Worm (Caenorhabditis elegans): ENCODE results near the gene col-138.

The col-138 gene

DNA sequence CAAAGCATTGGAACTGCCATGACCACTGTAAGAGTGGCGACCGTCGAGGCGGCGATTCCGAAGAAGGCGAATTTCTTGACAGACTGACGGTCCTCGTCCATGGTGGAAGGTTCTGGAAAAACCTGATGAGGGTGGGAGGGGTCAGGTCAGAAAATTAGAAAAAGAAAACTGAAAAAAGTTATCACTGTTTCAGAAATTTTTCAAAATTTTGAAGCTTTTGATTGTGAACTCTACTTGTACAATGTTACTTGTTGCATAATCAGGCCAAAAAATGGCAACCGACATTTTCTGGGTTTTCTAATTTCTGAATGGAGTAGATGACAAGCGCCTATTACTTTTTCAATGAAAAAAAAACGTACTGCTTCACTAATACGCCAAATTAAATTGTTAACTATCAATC, at the start of gene col-138:
col-138 (minus strand) TSS at position 101 of the 400 bp plus-strand sequence.
- TF ChIP-seq klf-2 (GFP tag; conservative IDR thresholded peaks at IDR 0.05) (no peak), ztf-23 (GFP tag; IDR thresholded peaks at IDR 0.05) (no peak), ztf-29 (GFP tag; IDR thresholded peaks at IDR 0.05) (no peak)

DNA sequence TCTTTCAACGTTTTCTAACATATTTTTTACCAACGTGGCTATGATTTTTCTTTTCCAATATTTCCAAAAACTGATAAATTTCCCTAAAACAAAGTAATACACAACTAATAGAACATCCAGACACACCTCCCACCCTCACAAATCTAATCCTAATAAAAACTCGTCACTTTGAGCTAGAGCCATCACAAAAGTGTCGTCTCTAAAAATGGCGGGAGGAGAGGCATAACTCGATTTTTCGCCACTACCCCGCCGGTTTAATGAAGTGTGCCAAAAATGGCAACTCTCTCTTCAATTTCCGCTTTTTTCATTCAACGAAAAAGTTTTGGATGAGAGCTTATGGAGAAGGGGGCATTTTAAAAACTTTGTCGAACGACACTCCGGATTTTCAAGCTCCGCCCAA, 49.4 kb upstream of the col-138 start:
- TF ChIP-seq ztf-29 (GFP tag; IDR thresholded peaks at IDR 0.05), result no peak
- TF ChIP-seq ztf-23 (GFP tag; IDR thresholded peaks at IDR 0.05), result no peak
- no peak for TF ChIP-seq T22C8.4 (GFP tag; IDR thresholded peaks at IDR 0.05)
- no peak for TF ChIP-seq med-1 (GFP tag; optimal IDR thresholded peaks at IDR 0.05; ENCODE audit: insufficient read depth)
- no peak for TF ChIP-seq ref-1 (GFP tag; conservative IDR thresholded peaks at IDR 0.05)
- TF ChIP-seq tab-1 (GFP tag; IDR thresholded peaks at IDR 0.05), result no peak
- no peak for TF ChIP-seq flt-1 (GFP tag; IDR thresholded peaks at IDR 0.05)
- TF ChIP-seq klf-2 (GFP tag; conservative IDR thresholded peaks at IDR 0.05), result no peak
- no peak for TF ChIP-seq cog-1 (tag; optimal IDR thresholded peaks at IDR 0.05)

DNA sequence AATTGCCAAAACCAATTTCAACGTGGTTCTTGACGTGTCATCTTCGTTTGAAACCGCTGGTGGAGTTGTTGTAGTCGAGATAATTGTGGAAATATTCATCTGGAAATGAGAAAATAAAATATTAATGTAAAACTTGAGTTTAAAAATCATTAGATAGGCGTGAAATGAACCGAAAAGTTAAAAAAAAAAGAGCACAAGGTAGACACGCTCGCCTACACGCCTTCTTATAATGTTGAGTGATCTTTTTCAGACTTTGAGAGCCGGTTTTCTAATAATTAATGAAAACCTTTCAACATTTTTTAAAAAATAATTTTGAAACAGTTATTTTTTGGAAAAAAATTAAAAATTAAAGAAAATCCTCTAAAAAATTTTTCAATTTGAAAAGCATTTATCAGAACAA, 47.4 kb upstream of the col-138 start, which contains the start of gene npr-32:
npr-32 (minus strand) TSS at position 101 of the 400 bp plus-strand sequence.
- TF ChIP-seq klf-2 (GFP tag; conservative IDR thresholded peaks at IDR 0.05) (no peak), ztf-23 (GFP tag; IDR thresholded peaks at IDR 0.05) (no peak), tab-1 (GFP tag; IDR thresholded peaks at IDR 0.05) (no peak), T22C8.4 (GFP tag; IDR thresholded peaks at IDR 0.05) (no peak), ztf-29 (GFP tag; IDR thresholded peaks at IDR 0.05) (no peak), ref-1 (GFP tag; conservative IDR thresholded peaks at IDR 0.05) (no peak), cog-1 (tag; optimal IDR thresholded peaks at IDR 0.05) (no peak)

ce11 chrIV:17223474-17223873, 39.9 kb upstream of the col-138 start, which contains the start of gene Y116A8B.4:
Gene Y116A8B.4, plus strand, starts transcription at chrIV:17223774.
- TF ChIP-seq ztf-29 (GFP tag; IDR thresholded peaks at IDR 0.05) (no peak), med-1 (GFP tag; optimal IDR thresholded peaks at IDR 0.05; ENCODE audit: insufficient read depth) (no peak), T22C8.4 (GFP tag; IDR thresholded peaks at IDR 0.05) (no peak), ztf-23 (GFP tag; IDR thresholded peaks at IDR 0.05) (no peak), flt-1 (GFP tag; IDR thresholded peaks at IDR 0.05) (no peak), cog-1 (tag; optimal IDR thresholded peaks at IDR 0.05) (no peak), klf-2 (GFP tag; conservative IDR thresholded peaks at IDR 0.05) (no peak), tab-1 (GFP tag; IDR thresholded peaks at IDR 0.05) (no peak), ref-1 (GFP tag; conservative IDR thresholded peaks at IDR 0.05) (no peak)

- TF ChIP-seq ztf-23 (GFP tag; IDR thresholded peaks at IDR 0.05) (no peak), ref-1 (GFP tag; conservative IDR thresholded peaks at IDR 0.05) (no peak), flt-1 (GFP tag; IDR thresholded peaks at IDR 0.05) (no peak), cog-1 (tag; optimal IDR thresholded peaks at IDR 0.05) (no peak), ztf-29 (GFP tag; IDR thresholded peaks at IDR 0.05) (no peak)
These were observed 32.5 kb upstream of the col-138 start, which contains the start of gene Y116A8B.1 for ce11 chrIV:17216048-17216447. Gene Y116A8B.1, plus strand, starts transcription at chrIV:17216348.

DNA sequence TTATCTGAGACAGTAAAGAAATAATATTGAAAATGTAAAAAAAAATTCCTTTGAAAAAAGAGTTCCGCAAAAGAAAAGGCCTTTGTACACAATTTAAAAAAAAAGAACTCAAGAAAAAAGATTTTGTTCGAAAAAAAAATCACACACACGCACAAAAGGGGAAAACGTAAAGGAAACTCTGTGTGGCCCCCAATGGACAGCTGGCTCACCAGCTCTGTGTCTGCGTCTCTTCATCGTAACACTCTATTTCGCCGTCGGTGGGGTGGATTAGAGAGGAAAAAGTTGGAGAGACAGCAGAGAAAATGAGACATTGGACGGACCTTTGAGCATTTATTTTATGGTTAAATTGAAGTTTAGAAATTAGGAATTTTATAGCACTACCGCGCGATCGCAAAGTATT, 31.5 kb upstream of the col-138 start:
- TF ChIP-seq med-1 (GFP tag; optimal IDR thresholded peaks at IDR 0.05; ENCODE audit: insufficient read depth) (no peak), klf-2 (GFP tag; conservative IDR thresholded peaks at IDR 0.05) (no peak), ref-1 (GFP tag; conservative IDR thresholded peaks at IDR 0.05) (no peak), cog-1 (tag; optimal IDR thresholded peaks at IDR 0.05) (no peak), T22C8.4 (GFP tag; IDR thresholded peaks at IDR 0.05) (no peak), tab-1 (GFP tag; IDR thresholded peaks at IDR 0.05) (no peak), ztf-29 (GFP tag; IDR thresholded peaks at IDR 0.05) (no peak), ztf-23 (GFP tag; IDR thresholded peaks at IDR 0.05) (no peak), flt-1 (GFP tag; IDR thresholded peaks at IDR 0.05) (no peak)

ce11 chrIV:17210754-17211153, 27.2 kb upstream of the col-138 start:
- TF ChIP-seq tab-1 (GFP tag; IDR thresholded peaks at IDR 0.05) (no peak), ztf-29 (GFP tag; IDR thresholded peaks at IDR 0.05) (no peak), ztf-23 (GFP tag; IDR thresholded peaks at IDR 0.05) (no peak), med-1 (GFP tag; optimal IDR thresholded peaks at IDR 0.05; ENCODE audit: insufficient read depth) (no peak), klf-2 (GFP tag; conservative IDR thresholded peaks at IDR 0.05) (no peak), cog-1 (tag; optimal IDR thresholded peaks at IDR 0.05) (no peak), ref-1 (GFP tag; conservative IDR thresholded peaks at IDR 0.05) (no peak), T22C8.4 (GFP tag; IDR thresholded peaks at IDR 0.05) (no peak), flt-1 (GFP tag; IDR thresholded peaks at IDR 0.05) (no peak)

DNA sequence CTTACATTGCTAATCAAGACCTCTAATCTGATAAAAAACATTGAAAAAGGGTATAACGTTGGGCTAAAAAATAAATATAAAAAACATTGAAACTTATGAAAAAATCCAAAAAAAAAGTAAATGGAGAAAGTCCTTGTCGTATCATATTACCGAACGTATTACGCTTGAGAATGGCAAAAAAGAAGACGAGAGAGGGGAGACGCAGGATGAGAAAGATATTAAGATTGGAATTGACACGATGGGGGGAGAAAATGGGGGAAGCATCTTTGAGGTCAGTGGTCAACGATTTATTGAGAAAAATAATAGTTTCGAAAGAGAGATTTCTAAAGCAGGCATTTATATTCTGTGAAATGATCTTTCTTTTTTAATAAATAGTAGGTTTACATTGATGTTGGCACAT, 25.8 kb upstream of the col-138 start:
- TF ChIP-seq ztf-29 (GFP tag; IDR thresholded peaks at IDR 0.05), result no peak

DNA sequence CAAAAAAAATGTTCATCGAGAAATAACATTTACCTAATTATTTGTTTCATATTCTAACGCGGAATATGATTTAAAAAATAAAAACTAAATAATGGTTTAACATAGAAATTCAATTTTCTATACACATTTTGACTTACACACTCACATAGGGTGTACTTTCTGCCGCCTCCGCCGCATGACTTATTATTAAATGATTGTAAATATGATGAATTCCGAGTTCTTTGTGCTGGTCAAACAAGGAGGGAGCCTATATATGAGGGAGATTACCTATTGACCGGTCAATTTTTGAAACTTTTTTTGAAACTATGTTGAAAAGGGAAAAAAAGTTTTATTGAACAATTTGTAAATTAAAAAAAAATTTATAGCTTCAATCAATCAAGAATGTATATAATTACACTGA, 24.3 kb upstream of the col-138 start:
- TF ChIP-seq ztf-29 (GFP tag; IDR thresholded peaks at IDR 0.05) (no peak), flt-1 (GFP tag; IDR thresholded peaks at IDR 0.05) (no peak), ztf-23 (GFP tag; IDR thresholded peaks at IDR 0.05) (no peak), T22C8.4 (GFP tag; IDR thresholded peaks at IDR 0.05) (no peak), med-1 (GFP tag; optimal IDR thresholded peaks at IDR 0.05; ENCODE audit: insufficient read depth) (no peak), tab-1 (GFP tag; IDR thresholded peaks at IDR 0.05) (no peak), klf-2 (GFP tag; conservative IDR thresholded peaks at IDR 0.05) (no peak), cog-1 (tag; optimal IDR thresholded peaks at IDR 0.05) (no peak), ref-1 (GFP tag; conservative IDR thresholded peaks at IDR 0.05) (no peak)

- no peak for TF ChIP-seq ref-1 (GFP tag; conservative IDR thresholded peaks at IDR 0.05)
- no peak for TF ChIP-seq tab-1 (GFP tag; IDR thresholded peaks at IDR 0.05)
- no peak for TF ChIP-seq T22C8.4 (GFP tag; IDR thresholded peaks at IDR 0.05)
These were observed 23.2 kb upstream of the col-138 start, which contains the start of gene cnnm-1 for ce11 chrIV:17206745-17207144. Gene cnnm-1, minus strand, starts transcription at chrIV:17206845.

- TF ChIP-seq klf-2 (GFP tag; conservative IDR thresholded peaks at IDR 0.05), result no peak
- TF ChIP-seq ref-1 (GFP tag; conservative IDR thresholded peaks at IDR 0.05), result no peak
- TF ChIP-seq tab-1 (GFP tag; IDR thresholded peaks at IDR 0.05), result no peak
- no peak for TF ChIP-seq med-1 (GFP tag; optimal IDR thresholded peaks at IDR 0.05; ENCODE audit: insufficient read depth)
- no peak for TF ChIP-seq cog-1 (tag; optimal IDR thresholded peaks at IDR 0.05)
- TF ChIP-seq T22C8.4 (GFP tag; IDR thresholded peaks at IDR 0.05), result no peak
- no peak for TF ChIP-seq ztf-29 (GFP tag; IDR thresholded peaks at IDR 0.05)
- TF ChIP-seq flt-1 (GFP tag; IDR thresholded peaks at IDR 0.05), result no peak
- TF ChIP-seq ztf-23 (GFP tag; IDR thresholded peaks at IDR 0.05), result no peak
These were observed 16.2 kb upstream of the col-138 start for ce11 chrIV:17199706-17200105.

Measured in whole organism, midembryonic.